Worm (Caenorhabditis elegans) whole organism, L1 larva: ENCODE measurements around the gene vps-24.

Experiments used
- C16A3.4 ChIP-seq: fragments of 150-350 bp; optimal IDR thresholded peaks from 2 replicates; lab custom pipeline; 2014; ENCODE audit warnings: missing biosample characterization, missing genetic modification characterization
- F16B12.6 ChIP-seq: fragments of 150-350 bp; optimal IDR thresholded peaks from 2 replicates; lab custom pipeline; 2014; ENCODE audit warnings: missing biosample characterization, missing genetic modification characterization
- Y116A8C.19 ChIP-seq: sonication (generic microtip); optimal IDR thresholded peaks from 2 replicates; lab custom pipeline; 2016; ENCODE audit warnings: missing compliant biosample characterization, missing genetic modification characterization, borderline replicate concordance
- blmp-1 ChIP-seq: fragments of 150-350 bp; optimal IDR thresholded peaks from 2 replicates; lab custom pipeline; 2014; ENCODE audit warnings: missing biosample characterization, missing genetic modification characterization
- ceh-8 ChIP-seq: fragments of 200-800 bp; sonication (Bioruptor generic); optimal IDR thresholded peaks from 2 replicates; lab custom pipeline; 2018; ENCODE audit warnings: mild to moderate bottlenecking, missing genetic modification characterization, moderate library complexity, missing compliant biosample characterization
- ceh-88 ChIP-seq: fragments of 200-800 bp; sonication (Bioruptor generic); IDR thresholded peaks from 2 replicates; pipeline ENCODE4 v1.3.6; 2022; ENCODE audit warnings: missing genetic modification characterization, missing compliant biosample characterization
- dpl-1 ChIP-seq, 3 experiments: fragments of 150-350 bp in 2 of 3; sonication (generic microtip) in 1 of 3; optimal IDR thresholded peaks; 2 replicates each; lab custom pipeline; 2014 to 2017; ENCODE audit warnings: missing biosample characterization in 3 of 3, missing genetic modification characterization in 3 of 3, missing genetic modification reagents in 3 of 3
- efl-1 ChIP-seq, 4 experiments: fragments of 150-350 bp; optimal IDR thresholded peaks in 3 of 4; peaks in 1 of 4; 1 replicate in 1 of 4; 2 replicates in 3 of 4; lab custom pipeline; 2014; ENCODE audit warnings: missing biosample characterization in 2 of 4, missing genetic modification characterization in 2 of 4, missing genetic modification reagents in 2 of 4
- egl-27 ChIP-seq, 2 experiments: fragments of 150-350 bp in 1 of 2; sonication (generic microtip); optimal IDR thresholded peaks; 3 replicates each; lab custom pipeline; 2017 to 2018; ENCODE audit warnings: missing biosample characterization in 2 of 2, missing genetic modification characterization in 2 of 2, missing genetic modification reagents in 2 of 2
- fos-1 ChIP-seq: fragments of 150-350 bp; optimal IDR thresholded peaks from 2 replicates; lab custom pipeline; 2014; ENCODE audit warnings: missing biosample characterization, missing genetic modification characterization
- grh-1 ChIP-seq: fragments of 200-800 bp; sonication (Bioruptor generic); IDR thresholded peaks from 2 replicates; pipeline ENCODE4 v1.3.6; 2022; ENCODE audit warnings: missing genetic modification reagents, missing genetic modification characterization, missing compliant biosample characterization
- hlh-4 ChIP-seq: sonication (generic microtip); optimal IDR thresholded peaks from 2 replicates; lab custom pipeline; 2016; ENCODE audit warnings: mild to moderate bottlenecking, missing genetic modification characterization, missing compliant biosample characterization
- irx-1 ChIP-seq: sonication (generic microtip); optimal IDR thresholded peaks from 2 replicates; lab custom pipeline; 2016; ENCODE audit warnings: missing genetic modification characterization, missing compliant biosample characterization
- isw-1 ChIP-seq: fragments of 200-800 bp; sonication (Bioruptor generic); IDR thresholded peaks from 2 replicates; pipeline ENCODE4 v1.3.6; 2022; ENCODE audit warnings: missing genetic modification characterization, missing compliant biosample characterization
- jun-1 ChIP-seq: fragments of 150-350 bp; optimal IDR thresholded peaks from 2 replicates; lab custom pipeline; 2014; ENCODE audit warnings: missing biosample characterization, missing genetic modification reagents, missing genetic modification characterization
- lin-13 ChIP-seq: fragments of 150-350 bp; optimal IDR thresholded peaks from 2 replicates; lab custom pipeline; 2014; ENCODE audit warnings: missing biosample characterization, missing genetic modification reagents, missing genetic modification characterization
- lin-14 ChIP-seq: fragments of 200-800 bp; sonication (Bioruptor generic); optimal IDR thresholded peaks from 2 replicates; lab custom pipeline; 2018; ENCODE audit warnings: mild to moderate bottlenecking, missing genetic modification characterization, moderate library complexity, missing compliant biosample characterization
- lin-15B ChIP-seq: fragments of 150-350 bp; sonication (generic microtip); optimal IDR thresholded peaks from 3 replicates; lab custom pipeline; 2014; ENCODE audit warnings: missing biosample characterization, missing genetic modification characterization
- lin-35 ChIP-seq, 2 experiments: fragments of 150-350 bp; optimal IDR thresholded peaks; 2 replicates each; lab custom pipeline; 2014; ENCODE audit warnings: missing biosample characterization in 2 of 2, missing genetic modification characterization in 2 of 2, missing genetic modification reagents in 2 of 2
- lsy-2 ChIP-seq, 2 experiments: fragments of 150-350 bp; optimal IDR thresholded peaks; 2 replicates each; lab custom pipeline; 2014; ENCODE audit warnings: missing biosample characterization in 2 of 2, missing genetic modification characterization in 2 of 2
- mab-9 ChIP-seq: fragments of 200-800 bp; sonication (Bioruptor generic); IDR thresholded peaks from 2 replicates; pipeline ENCODE4 v1.3.6; 2022; ENCODE audit warnings: missing genetic modification reagents, missing genetic modification characterization, missing compliant biosample characterization
- mdl-1 ChIP-seq, 2 experiments: fragments of 150-350 bp; optimal IDR thresholded peaks; 2 replicates each; lab custom pipeline; 2014 to 2017; ENCODE audit warnings: missing biosample characterization in 2 of 2, missing genetic modification characterization in 2 of 2, inconsistent platforms in 1 of 2
- mep-1 ChIP-seq: fragments of 150-350 bp; optimal IDR thresholded peaks from 2 replicates; lab custom pipeline; 2014; ENCODE audit warnings: missing biosample characterization, missing genetic modification characterization
- nhr-12 ChIP-seq: sonication (generic microtip); optimal IDR thresholded peaks from 2 replicates; lab custom pipeline; 2017; ENCODE audit warnings: missing biosample characterization, missing genetic modification characterization
- nhr-20 ChIP-seq: sonication (generic microtip); optimal IDR thresholded peaks from 2 replicates; lab custom pipeline; 2016; ENCODE audit warnings: mild to moderate bottlenecking, missing genetic modification characterization, missing compliant biosample characterization
- nhr-76 ChIP-seq: sonication (generic microtip); optimal IDR thresholded peaks from 2 replicates; lab custom pipeline; 2017; ENCODE audit warnings: missing biosample characterization, missing genetic modification characterization
- nhr-77 ChIP-seq: fragments of 150-350 bp; optimal IDR thresholded peaks from 2 replicates; lab custom pipeline; 2014; ENCODE audit warnings: missing biosample characterization, missing genetic modification characterization
- nhr-90 ChIP-seq: sonication (generic microtip); optimal IDR thresholded peaks from 2 replicates; lab custom pipeline; 2016; ENCODE audit warnings: mild to moderate bottlenecking, missing genetic modification characterization, missing compliant biosample characterization; ENCODE audit not compliant: poor library complexity
- pag-3 ChIP-seq: sonication (generic microtip); optimal IDR thresholded peaks from 2 replicates; lab custom pipeline; 2017; ENCODE audit warnings: missing genetic modification characterization, mild to moderate bottlenecking, missing compliant biosample characterization, antibody characterized with exemption, borderline replicate concordance; ENCODE audit not compliant: insufficient read depth
- pqm-1 ChIP-seq: sonication (generic microtip); optimal IDR thresholded peaks from 3 replicates; lab custom pipeline; 2017; ENCODE audit warnings: missing biosample characterization, missing genetic modification characterization
- rnt-1 ChIP-seq: sonication (generic microtip); optimal IDR thresholded peaks from 2 replicates; lab custom pipeline; 2016; ENCODE audit warnings: mild to moderate bottlenecking, missing genetic modification characterization, moderate library complexity, missing compliant biosample characterization
- snpc-4 ChIP-seq: fragments of 150-350 bp; optimal IDR thresholded peaks from 2 replicates; lab custom pipeline; 2014; ENCODE audit warnings: missing biosample characterization, missing genetic modification characterization
- snu-23 ChIP-seq: sonication (generic microtip); optimal IDR thresholded peaks from 2 replicates; lab custom pipeline; 2016; ENCODE audit warnings: missing genetic modification characterization, missing compliant biosample characterization
- sptf-1 ChIP-seq: fragments of 150-350 bp; optimal IDR thresholded peaks from 2 replicates; lab custom pipeline; 2014; ENCODE audit warnings: missing biosample characterization, missing genetic modification characterization
- sup-37 ChIP-seq: fragments of 200-800 bp; sonication (Bioruptor generic); optimal IDR thresholded peaks from 2 replicates; lab custom pipeline; 2018; ENCODE audit warnings: mild to moderate bottlenecking, missing genetic modification characterization, missing compliant biosample characterization
- tbx-2 ChIP-seq: sonication (generic microtip); optimal IDR thresholded peaks from 2 replicates; lab custom pipeline; 2016; ENCODE audit warnings: missing genetic modification characterization, missing compliant biosample characterization
- tlp-1 ChIP-seq: fragments of 150-350 bp; optimal IDR thresholded peaks from 2 replicates; lab custom pipeline; 2014; ENCODE audit warnings: missing biosample characterization, missing genetic modification characterization
- vab-15 ChIP-seq: sonication (generic microtip); optimal IDR thresholded peaks from 2 replicates; lab custom pipeline; 2017; ENCODE audit warnings: missing genotype, mild to moderate bottlenecking, missing genetic modification characterization, missing compliant biosample characterization
- xbp-1 ChIP-seq: sonication (generic microtip); optimal IDR thresholded peaks from 2 replicates; lab custom pipeline; 2016; ENCODE audit warnings: missing genetic modification characterization, missing compliant biosample characterization
- zip-4 ChIP-seq: fragments of 200-800 bp; sonication (Bioruptor generic); optimal IDR thresholded peaks from 2 replicates; lab custom pipeline; 2018; ENCODE audit warnings: mild to moderate bottlenecking, missing genetic modification characterization, moderate library complexity, missing compliant biosample characterization

Gene vps-24

DNA sequence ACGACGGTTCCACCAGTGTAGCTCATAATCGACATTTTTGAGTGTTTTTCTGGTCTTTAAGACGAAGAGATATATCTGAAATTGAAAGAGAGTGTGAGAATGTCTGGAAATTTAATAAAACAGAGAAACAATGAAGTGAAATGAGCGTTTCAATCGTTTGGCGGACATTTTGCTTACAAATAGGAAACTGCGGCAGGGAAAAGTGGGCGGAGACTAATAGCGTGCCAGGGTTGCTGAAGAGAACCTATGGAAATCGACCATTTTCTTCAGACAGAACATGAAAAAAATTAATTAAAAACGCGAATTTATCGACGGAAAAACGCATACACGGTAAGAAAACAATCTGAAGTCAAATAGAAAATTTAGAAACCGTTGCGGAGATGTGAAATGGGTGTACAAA, 38.4 kb upstream of the vps-24 start, which contains the start of gene pbs-3 (continued):
- TF ChIP-seq F16B12.6 = peak; percentile 56
- TF ChIP-seq ceh-88 (GFP tag; lab: Robert Waterston, UW) = no peak
- peak; percentile 2 for TF ChIP-seq jun-1 (tag; lab: Kevin White, UChicago)
- peak; percentile 86 for TF ChIP-seq C16A3.4 (tag; lab: Kevin White, UChicago)
- no peak for TF ChIP-seq sup-37 (GFP tag; lab: Kevin White, UChicago)
- no peak for TF ChIP-seq fos-1
- TF ChIP-seq hlh-4 (tag; lab: Kevin White, UChicago) = no peak
- peak; percentile 47 for TF ChIP-seq lin-13 (GFP tag; lab: Kevin White, UChicago)
- TF ChIP-seq sptf-1 = no peak
- TF ChIP-seq isw-1 = peak; percentile 17
- TF ChIP-seq tlp-1 = no peak
- TF ChIP-seq vab-15 (tag; lab: Kevin White, UChicago) = peak; percentile 61
- TF ChIP-seq tbx-2 (tag; lab: Kevin White, UChicago) = peak; percentile 39
- no peak for TF ChIP-seq Y116A8C.19 (tag; lab: Kevin White, UChicago)
- TF ChIP-seq rnt-1 = peak; percentile 85
- TF ChIP-seq grh-1 (GFP tag; lab: Robert Waterston, UW) = no peak
- TF ChIP-seq xbp-1 (tag; lab: Kevin White, UChicago) = peak; percentile 41
- TF ChIP-seq nhr-90 (tag; lab: Kevin White, UChicago) = peak; percentile 49
- no peak for TF ChIP-seq zip-4 (GFP tag; lab: Kevin White, UChicago)
- no peak for TF ChIP-seq pqm-1
- no peak for TF ChIP-seq irx-1
- TF ChIP-seq egl-27 (tag; optimal IDR thresholded peaks at IDR 0.05; lab: Kevin White, UChicago) = no peak
- TF ChIP-seq ceh-8 = no peak
- no peak for TF ChIP-seq pag-3 (tag; lab: Kevin White, UChicago)
- TF ChIP-seq mab-9 (GFP tag; lab: Robert Waterston, UW) = no peak
- TF ChIP-seq nhr-12 (tag; lab: Kevin White, UChicago) = no peak
- TF ChIP-seq lsy-2 (tag; optimal IDR thresholded peaks at IDR 0.05; lab: Kevin White, UChicago) = peak; percentile 52 to 85
- TF ChIP-seq nhr-77 = peak; percentile 49
- TF ChIP-seq snpc-4 (tag; lab: Kevin White, UChicago) = no peak
- TF ChIP-seq nhr-20 (tag; lab: Kevin White, UChicago) = peak; percentile 49
- no peak for TF ChIP-seq nhr-76

DNA sequence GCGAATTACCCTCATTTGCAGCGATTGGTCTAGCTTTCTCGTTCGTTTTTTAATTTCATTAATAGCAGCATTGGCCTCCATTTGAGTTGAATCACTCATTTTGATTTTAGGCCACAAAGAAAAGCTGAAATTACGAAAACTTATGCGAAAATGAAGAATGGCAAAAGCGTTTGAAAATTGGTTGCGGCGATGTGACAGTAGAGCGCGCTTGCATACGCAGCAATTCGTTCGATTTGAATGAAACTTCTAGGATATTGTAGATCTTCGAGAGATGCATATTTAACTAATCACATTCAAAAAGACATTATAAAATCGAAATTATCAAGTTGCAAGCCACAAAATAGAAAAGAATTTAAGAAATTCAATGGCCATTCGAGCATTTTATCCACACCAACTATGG, 34.1 kb upstream of the vps-24 start, which contains the start of gene ulp-2:
TSS of gene ulp-2 (minus strand) at position 158 of the 400 bp plus-strand sequence.
- peak; percentile 40 to 51 for TF ChIP-seq efl-1 (optimal IDR thresholded peaks at IDR 0.05; lab: Kevin White, UChicago)
- TF ChIP-seq efl-1 (GFP tag; optimal IDR thresholded peaks at IDR 0.05 in 1 of 2; lab: Kevin White, UChicago) = peak; percentile 51 to 55
- peak; percentile 13 for TF ChIP-seq rnt-1
- TF ChIP-seq lsy-2 (tag; optimal IDR thresholded peaks at IDR 0.05; lab: Kevin White, UChicago) = peak; percentile 12 to 46
- peak; percentile 40 for TF ChIP-seq mep-1
- TF ChIP-seq lin-35 (GFP tag; optimal IDR thresholded peaks at IDR 0.05; lab: Kevin White, UChicago) = peak; percentile 28 to 71
- peak; percentile 37 for TF ChIP-seq lin-15B (tag; lab: Kevin White, UChicago)
- no peak for TF ChIP-seq egl-27 (tag; optimal IDR thresholded peaks at IDR 0.05; lab: Kevin White, UChicago)
- TF ChIP-seq mdl-1 (tag; optimal IDR thresholded peaks at IDR 0.05; lab: Kevin White, UChicago) = no peak
- TF ChIP-seq blmp-1 = peak; percentile 7
- peak in 2 of 3 experiments; percentile 46 to 67 for TF ChIP-seq dpl-1 (GFP tag; optimal IDR thresholded peaks at IDR 0.05; lab: Kevin White, UChicago)
- no peak for TF ChIP-seq Y116A8C.19 (tag; lab: Kevin White, UChicago)
- TF ChIP-seq snu-23 (GFP tag; lab: Kevin White, UChicago) = peak; percentile 12
- peak; percentile 22 for TF ChIP-seq lin-14 (GFP tag; lab: Kevin White, UChicago)
